Worm (Caenorhabditis elegans) whole organism, L1 larva: Measurements from ENCODE around the gene smc-6.
A peak's percentile ranks its signal among the peaks of the same experiment; 100 is the strongest.

Source experiments
- C04F5.9 ChIP-seq: sonication (generic microtip); optimal IDR thresholded peaks from 2 replicates; lab custom pipeline; 2016; ENCODE audit warnings: missing genetic modification characterization, missing compliant biosample characterization
- C16A3.4 ChIP-seq: fragments of 150-350 bp; optimal IDR thresholded peaks from 2 replicates; lab custom pipeline; 2014; ENCODE audit warnings: missing biosample characterization, missing genetic modification characterization
- F16B12.6 ChIP-seq: fragments of 150-350 bp; optimal IDR thresholded peaks from 2 replicates; lab custom pipeline; 2014; ENCODE audit warnings: missing biosample characterization, missing genetic modification characterization
- aly-2 ChIP-seq: fragments of 150-350 bp; optimal IDR thresholded peaks from 2 replicates; lab custom pipeline; 2014; ENCODE audit warnings: missing biosample characterization, missing genetic modification characterization
- ceh-63 ChIP-seq: fragments of 200-800 bp; sonication (Bioruptor generic); optimal IDR thresholded peaks from 2 replicates; lab custom pipeline; 2018; ENCODE audit warnings: mild to moderate bottlenecking, missing genetic modification characterization, missing compliant biosample characterization
- ceh-8 ChIP-seq: fragments of 200-800 bp; sonication (Bioruptor generic); optimal IDR thresholded peaks from 2 replicates; lab custom pipeline; 2018; ENCODE audit warnings: mild to moderate bottlenecking, missing genetic modification characterization, moderate library complexity, missing compliant biosample characterization
- ceh-82 ChIP-seq, 3 experiments: fragments of 150-350 bp in 1 of 3; sonication (generic microtip) in 2 of 3; optimal IDR thresholded peaks; 2 replicates each; lab custom pipeline; 2014 to 2017; ENCODE audit warnings: missing biosample characterization in 3 of 3, missing genetic modification characterization in 3 of 3
- ceh-90 ChIP-seq: sonication (generic microtip); optimal IDR thresholded peaks from 2 replicates; lab custom pipeline; 2016; ENCODE audit warnings: missing genetic modification characterization, missing compliant biosample characterization
- dpl-1 ChIP-seq, 3 experiments: fragments of 150-350 bp in 2 of 3; sonication (generic microtip) in 1 of 3; optimal IDR thresholded peaks; 2 replicates each; lab custom pipeline; 2014 to 2017; ENCODE audit warnings: missing biosample characterization in 3 of 3, missing genetic modification characterization in 3 of 3, missing genetic modification reagents in 3 of 3
- dsc-1 ChIP-seq: sonication (generic microtip); optimal IDR thresholded peaks from 2 replicates; lab custom pipeline; 2016; ENCODE audit warnings: mild to moderate bottlenecking, missing genetic modification characterization, missing compliant biosample characterization
- efl-1 ChIP-seq, 4 experiments: fragments of 150-350 bp; optimal IDR thresholded peaks in 3 of 4; peaks in 1 of 4; 1 replicate in 1 of 4; 2 replicates in 3 of 4; lab custom pipeline; 2014; ENCODE audit warnings: missing biosample characterization in 2 of 4, missing genetic modification characterization in 2 of 4, missing genetic modification reagents in 2 of 4
- efl-3 ChIP-seq: fragments of 200-800 bp; sonication (Bioruptor generic); optimal IDR thresholded peaks from 2 replicates; lab custom pipeline; 2018; ENCODE audit warnings: mild to moderate bottlenecking, missing genetic modification characterization, missing compliant biosample characterization
- egl-27 ChIP-seq, 2 experiments: fragments of 150-350 bp in 1 of 2; sonication (generic microtip); optimal IDR thresholded peaks; 3 replicates each; lab custom pipeline; 2017 to 2018; ENCODE audit warnings: missing biosample characterization in 2 of 2, missing genetic modification characterization in 2 of 2, missing genetic modification reagents in 2 of 2
- elt-2 ChIP-seq: sonication (generic microtip); optimal IDR thresholded peaks from 2 replicates; lab custom pipeline; 2016; ENCODE audit warnings: missing genetic modification characterization, mild to moderate bottlenecking, inconsistent platforms, missing compliant biosample characterization, missing genetic modification reagents
- elt-3 ChIP-seq, 6 experiments: fragments of 150-350 bp in 1 of 6; sonication (generic microtip); optimal IDR thresholded peaks; 2 replicates each; lab custom pipeline; 2017 to 2018; ENCODE audit warnings: missing biosample characterization in 6 of 6, missing genetic modification characterization in 6 of 6, inconsistent platforms in 1 of 6
- ets-5 ChIP-seq: fragments of 200-800 bp; sonication (Bioruptor generic); IDR thresholded peaks from 2 replicates; pipeline ENCODE4 v1.3.6; 2022; ENCODE audit warnings: missing genetic modification characterization, missing compliant biosample characterization
- fkh-8 ChIP-seq: sonication (generic microtip); optimal IDR thresholded peaks from 2 replicates; lab custom pipeline; 2016; ENCODE audit warnings: mild to moderate bottlenecking, missing genetic modification characterization, missing compliant biosample characterization
- fos-1 ChIP-seq: fragments of 150-350 bp; optimal IDR thresholded peaks from 2 replicates; lab custom pipeline; 2014; ENCODE audit warnings: missing biosample characterization, missing genetic modification characterization
- grh-1 ChIP-seq: fragments of 200-800 bp; sonication (Bioruptor generic); IDR thresholded peaks from 2 replicates; pipeline ENCODE4 v1.3.6; 2022; ENCODE audit warnings: missing genetic modification reagents, missing genetic modification characterization, missing compliant biosample characterization
- hpl-2 ChIP-seq: fragments of 150-350 bp; optimal IDR thresholded peaks from 2 replicates; lab custom pipeline; 2014; ENCODE audit warnings: missing biosample characterization, missing genetic modification reagents, missing genetic modification characterization
- irx-1 ChIP-seq: sonication (generic microtip); optimal IDR thresholded peaks from 2 replicates; lab custom pipeline; 2016; ENCODE audit warnings: missing genetic modification characterization, missing compliant biosample characterization
- jun-1 ChIP-seq: fragments of 150-350 bp; optimal IDR thresholded peaks from 2 replicates; lab custom pipeline; 2014; ENCODE audit warnings: missing biosample characterization, missing genetic modification reagents, missing genetic modification characterization
- lin-13 ChIP-seq: fragments of 150-350 bp; optimal IDR thresholded peaks from 2 replicates; lab custom pipeline; 2014; ENCODE audit warnings: missing biosample characterization, missing genetic modification reagents, missing genetic modification characterization
- lin-14 ChIP-seq: fragments of 200-800 bp; sonication (Bioruptor generic); optimal IDR thresholded peaks from 2 replicates; lab custom pipeline; 2018; ENCODE audit warnings: mild to moderate bottlenecking, missing genetic modification characterization, moderate library complexity, missing compliant biosample characterization
- lin-15B ChIP-seq: fragments of 150-350 bp; sonication (generic microtip); optimal IDR thresholded peaks from 3 replicates; lab custom pipeline; 2014; ENCODE audit warnings: missing biosample characterization, missing genetic modification characterization
- lin-35 ChIP-seq, 2 experiments: fragments of 150-350 bp; optimal IDR thresholded peaks; 2 replicates each; lab custom pipeline; 2014; ENCODE audit warnings: missing biosample characterization in 2 of 2, missing genetic modification characterization in 2 of 2, missing genetic modification reagents in 2 of 2
- lin-39 ChIP-seq: fragments of 150-350 bp; optimal IDR thresholded peaks from 2 replicates; lab custom pipeline; 2014; ENCODE audit warnings: missing biosample characterization, missing genetic modification reagents, missing genetic modification characterization
- lir-3 ChIP-seq: sonication (generic microtip); optimal IDR thresholded peaks from 2 replicates; lab custom pipeline; 2016; ENCODE audit warnings: mild to moderate bottlenecking, missing genetic modification characterization, moderate library complexity, missing compliant biosample characterization; ENCODE audit not compliant: poor library complexity
- lsy-2 ChIP-seq, 2 experiments: fragments of 150-350 bp; optimal IDR thresholded peaks; 2 replicates each; lab custom pipeline; 2014; ENCODE audit warnings: missing biosample characterization in 2 of 2, missing genetic modification characterization in 2 of 2
- mab-9 ChIP-seq: fragments of 200-800 bp; sonication (Bioruptor generic); IDR thresholded peaks from 2 replicates; pipeline ENCODE4 v1.3.6; 2022; ENCODE audit warnings: missing genetic modification reagents, missing genetic modification characterization, missing compliant biosample characterization
- mep-1 ChIP-seq: fragments of 150-350 bp; optimal IDR thresholded peaks from 2 replicates; lab custom pipeline; 2014; ENCODE audit warnings: missing biosample characterization, missing genetic modification characterization
- nhr-11 ChIP-seq: fragments of 150-350 bp; optimal IDR thresholded peaks from 2 replicates; lab custom pipeline; 2014; ENCODE audit warnings: missing biosample characterization, missing genetic modification characterization
- nhr-12 ChIP-seq: sonication (generic microtip); optimal IDR thresholded peaks from 2 replicates; lab custom pipeline; 2017; ENCODE audit warnings: missing biosample characterization, missing genetic modification characterization
- nhr-28 ChIP-seq: fragments of 150-350 bp; optimal IDR thresholded peaks from 2 replicates; lab custom pipeline; 2014; ENCODE audit warnings: missing biosample characterization, missing genetic modification characterization
- nhr-47 ChIP-seq: sonication (generic microtip); optimal IDR thresholded peaks from 2 replicates; lab custom pipeline; 2016; ENCODE audit warnings: mild to moderate bottlenecking, missing genetic modification characterization, moderate library complexity, missing compliant biosample characterization
- nhr-71 ChIP-seq: sonication (generic microtip); optimal IDR thresholded peaks from 2 replicates; lab custom pipeline; 2016; ENCODE audit warnings: mild to moderate bottlenecking, missing genetic modification characterization, moderate library complexity, missing compliant biosample characterization
- nhr-84 ChIP-seq: sonication (generic microtip); optimal IDR thresholded peaks from 2 replicates; lab custom pipeline; 2017; ENCODE audit warnings: missing biosample characterization, missing genetic modification characterization
- nhr-85 ChIP-seq: sonication (generic microtip); peaks from one replicate; lab custom pipeline; 2016; ENCODE audit warnings: missing genetic modification characterization, inconsistent platforms, missing compliant biosample characterization
- pag-3 ChIP-seq: sonication (generic microtip); optimal IDR thresholded peaks from 2 replicates; lab custom pipeline; 2017; ENCODE audit warnings: missing genetic modification characterization, mild to moderate bottlenecking, missing compliant biosample characterization, antibody characterized with exemption, borderline replicate concordance; ENCODE audit not compliant: insufficient read depth
- pqm-1 ChIP-seq: sonication (generic microtip); optimal IDR thresholded peaks from 3 replicates; lab custom pipeline; 2017; ENCODE audit warnings: missing biosample characterization, missing genetic modification characterization
- rnt-1 ChIP-seq: sonication (generic microtip); optimal IDR thresholded peaks from 2 replicates; lab custom pipeline; 2016; ENCODE audit warnings: mild to moderate bottlenecking, missing genetic modification characterization, moderate library complexity, missing compliant biosample characterization
- snpc-4 ChIP-seq: fragments of 150-350 bp; optimal IDR thresholded peaks from 2 replicates; lab custom pipeline; 2014; ENCODE audit warnings: missing biosample characterization, missing genetic modification characterization
- snu-23 ChIP-seq: sonication (generic microtip); optimal IDR thresholded peaks from 2 replicates; lab custom pipeline; 2016; ENCODE audit warnings: missing genetic modification characterization, missing compliant biosample characterization
- sox-4 ChIP-seq: sonication (generic microtip); optimal IDR thresholded peaks from 2 replicates; lab custom pipeline; 2016; ENCODE audit warnings: missing genetic modification characterization, missing compliant biosample characterization
- sup-37 ChIP-seq: fragments of 200-800 bp; sonication (Bioruptor generic); optimal IDR thresholded peaks from 2 replicates; lab custom pipeline; 2018; ENCODE audit warnings: mild to moderate bottlenecking, missing genetic modification characterization, missing compliant biosample characterization
- tbx-2 ChIP-seq: sonication (generic microtip); optimal IDR thresholded peaks from 2 replicates; lab custom pipeline; 2016; ENCODE audit warnings: missing genetic modification characterization, missing compliant biosample characterization
- unc-86 ChIP-seq: sonication (generic microtip); optimal IDR thresholded peaks from 2 replicates; lab custom pipeline; 2016; ENCODE audit warnings: missing genetic modification characterization, missing compliant biosample characterization
- unc-98 ChIP-seq: fragments of 200-800 bp; sonication (Bioruptor generic); IDR thresholded peaks from 2 replicates; pipeline ENCODE4 v1.3.6; 2022; ENCODE audit warnings: missing genetic modification characterization, missing compliant biosample characterization
- vab-15 ChIP-seq: sonication (generic microtip); optimal IDR thresholded peaks from 2 replicates; lab custom pipeline; 2017; ENCODE audit warnings: missing genotype, mild to moderate bottlenecking, missing genetic modification characterization, missing compliant biosample characterization
- zip-4 ChIP-seq: fragments of 200-800 bp; sonication (Bioruptor generic); optimal IDR thresholded peaks from 2 replicates; lab custom pipeline; 2018; ENCODE audit warnings: mild to moderate bottlenecking, missing genetic modification characterization, moderate library complexity, missing compliant biosample characterization
- ztf-11 ChIP-seq, 2 experiments: sonication (generic microtip); optimal IDR thresholded peaks; 2 replicates each; lab custom pipeline; 2016 to 2017; ENCODE audit warnings: missing genetic modification characterization in 2 of 2, missing biosample characterization in 1 of 2, missing compliant biosample characterization in 1 of 2

The smc-6 gene

DNA sequence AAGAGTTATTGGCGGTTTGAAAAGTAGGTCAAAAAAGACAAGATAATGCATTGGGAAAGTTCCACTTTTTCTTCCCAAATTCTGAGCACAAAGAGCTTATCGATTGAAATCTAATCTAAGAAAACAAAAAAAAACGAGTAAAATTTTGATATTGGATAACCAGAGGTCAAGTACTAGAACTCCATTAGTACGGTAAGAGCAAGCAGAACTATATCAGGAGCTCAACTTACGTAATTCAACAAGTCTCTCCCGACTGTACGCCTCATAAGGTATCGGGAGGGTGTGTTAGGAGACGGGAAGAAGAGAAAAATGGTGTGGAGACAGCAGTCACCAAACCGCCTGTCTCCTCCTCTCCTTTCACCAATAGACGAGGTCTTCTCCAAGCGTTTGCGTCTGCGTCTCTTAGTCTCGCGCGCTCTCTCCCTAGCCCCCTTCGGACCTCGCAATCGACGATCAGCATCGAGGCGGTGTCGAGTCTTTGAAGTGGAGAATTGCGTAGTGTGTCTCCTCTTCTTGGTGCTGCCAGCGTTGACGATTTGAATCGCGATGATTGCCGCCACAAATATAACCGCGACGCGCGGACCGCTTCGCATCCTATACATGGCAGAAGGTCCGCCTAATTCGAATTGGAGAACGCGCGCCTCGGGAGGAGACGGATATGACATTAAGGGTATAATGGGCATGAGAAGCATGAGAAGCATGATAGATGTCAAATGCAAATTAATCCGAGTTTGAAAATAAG, 11.4 kb upstream of the smc-6 start, which contains the start of gene F54D5.5:
Gene F54D5.5, minus strand, starts transcription at position 51 of the 742 bp plus-strand sequence.
- TF ChIP-seq rnt-1 (peak; percentile 5), lin-14 (GFP tag; lab: Kevin White, UChicago) (peak; percentile 46), grh-1 (GFP tag; lab: Robert Waterston, UW) (no peak), ceh-8 (GFP tag; lab: Kevin White, UChicago) (no peak), mep-1 (tag; lab: Kevin White, UChicago) (peak; percentile 44), nhr-85 (peak; percentile 25), fkh-8 (tag; lab: Kevin White, UChicago) (no peak), jun-1 (no peak), dpl-1 (GFP tag; optimal IDR thresholded peaks at IDR 0.05; lab: Kevin White, UChicago) (peak in 2 of 3 experiments; percentile 22 to 75), F16B12.6 (peak; percentile 1), pqm-1 (tag; lab: Kevin White, UChicago) (no peak), elt-2 (tag; lab: Kevin White, UChicago) (no peak), aly-2 (tag; lab: Kevin White, UChicago) (no peak), zip-4 (GFP tag; lab: Kevin White, UChicago) (no peak), hpl-2 (no peak), vab-15 (no peak), pag-3 (tag; lab: Kevin White, UChicago) (no peak), dsc-1 (tag; lab: Kevin White, UChicago) (no peak), efl-1 (optimal IDR thresholded peaks at IDR 0.05; lab: Kevin White, UChicago) (peak; percentile 25 to 62), efl-1 (GFP tag; optimal IDR thresholded peaks at IDR 0.05 in 1 of 2; lab: Kevin White, UChicago) (peak; percentile 61 to 95), unc-86 (tag; lab: Kevin White, UChicago) (peak; percentile 7), lin-13 (GFP tag; lab: Kevin White, UChicago) (no peak), sox-4 (tag; lab: Kevin White, UChicago) (no peak), ceh-63 (GFP tag; lab: Kevin White, UChicago) (no peak), efl-3 (no peak), snpc-4 (no peak), C16A3.4 (no peak), ceh-82 (tag; optimal IDR thresholded peaks at IDR 0.05; lab: Kevin White, UChicago) (peak in 2 of 3 experiments; percentile 12 to 28), lin-39 (tag; lab: Kevin White, UChicago) (no peak), elt-3 (tag; optimal IDR thresholded peaks at IDR 0.05; lab: Kevin White, UChicago) (no peak), lsy-2 (tag; optimal IDR thresholded peaks at IDR 0.05; lab: Kevin White, UChicago) (peak in 1 of 2 experiments; percentile 45), unc-98 (GFP tag; lab: Robert Waterston, UW) (no peak), nhr-11 (no peak), C04F5.9 (tag; lab: Kevin White, UChicago) (no peak), nhr-47 (no peak), lin-15B (tag; lab: Kevin White, UChicago) (no peak), fos-1 (tag; lab: Kevin White, UChicago) (no peak), tbx-2 (tag; lab: Kevin White, UChicago) (peak; percentile 3), nhr-84 (tag; lab: Kevin White, UChicago) (no peak), mab-9 (GFP tag; lab: Robert Waterston, UW) (no peak), egl-27 (tag; optimal IDR thresholded peaks at IDR 0.05; lab: Kevin White, UChicago) (no peak), nhr-28 (tag; lab: Kevin White, UChicago) (no peak), lin-35 (GFP tag; optimal IDR thresholded peaks at IDR 0.05; lab: Kevin White, UChicago) (peak; percentile 45 to 47), ets-5 (GFP tag; lab: Robert Waterston, UW) (no peak), ztf-11 (tag; optimal IDR thresholded peaks at IDR 0.05; lab: Kevin White, UChicago) (peak in 1 of 2 experiments; percentile 40), nhr-71 (no peak), irx-1 (tag; lab: Kevin White, UChicago) (no peak), snu-23 (GFP tag; lab: Kevin White, UChicago) (peak; percentile 9), ceh-90 (tag; lab: Kevin White, UChicago) (no peak), sup-37 (GFP tag; lab: Kevin White, UChicago) (no peak), lir-3 (tag; lab: Kevin White, UChicago) (no peak), nhr-12 (no peak)
